Fruit fly (Drosophila melanogaster) whole organism, wandering third instar larva: ENCODE measurements around the gene ben.

Source experiments
- Hnf4 ChIP-seq: fragments of 200-800 bp; sonication (Bioruptor generic); optimal IDR thresholded peaks from 2 replicates; lab custom pipeline; 2016; ENCODE audit warnings: missing biosample characterization, mild to moderate bottlenecking, missing genetic modification characterization
- Hr78 ChIP-seq: fragments of >200 bp; optimal IDR thresholded peaks from 2 replicates; lab custom pipeline; 2017; ENCODE audit warnings: missing biosample characterization, missing genetic modification characterization
- Jra ChIP-seq: sonication (Bioruptor generic); optimal IDR thresholded peaks from 2 replicates; lab custom pipeline; 2016; ENCODE audit warnings: missing biosample characterization, missing genetic modification characterization
- Mio ChIP-seq: sonication (Bioruptor generic); optimal IDR thresholded peaks from 2 replicates; lab custom pipeline; 2016; ENCODE audit warnings: missing biosample characterization, missing genetic modification characterization
- dl ChIP-seq, 2 experiments: fragments of 175-275, 200-275 bp in 1 of 2; fragments of 200-275 bp in 1 of 2; sonication (Bioruptor generic); optimal IDR thresholded peaks; lab custom pipeline; 2018; ENCODE audit warnings: mild to moderate bottlenecking in 2 of 2, missing biosample characterization in 2 of 2, missing genetic modification characterization in 2 of 2, moderate library complexity in 2 of 2; ENCODE audit not compliant: partially characterized antibody in 2 of 2, insufficient read depth in 1 of 2
- ey ChIP-seq: fragments of 200-800 bp; sonication (Bioruptor generic); optimal IDR thresholded peaks from 2 replicates; lab custom pipeline; 2016; ENCODE audit warnings: missing biosample characterization, missing genetic modification characterization
- h ChIP-seq: fragments of 200-800 bp; sonication (Bioruptor generic); optimal IDR thresholded peaks from 3 replicates; lab custom pipeline; 2016; ENCODE audit warnings: missing biosample characterization, mild to moderate bottlenecking, missing genetic modification characterization
- pan ChIP-seq: fragments of >200 bp; optimal IDR thresholded peaks from 2 replicates; lab custom pipeline; 2017
- psq ChIP-seq: fragments of 200-800 bp; sonication (Bioruptor generic); optimal IDR thresholded peaks from 3 replicates; lab custom pipeline; 2017; ENCODE audit warnings: missing biosample characterization, mild to moderate bottlenecking, missing genetic modification characterization, moderate library complexity
- usp ChIP-seq: fragments of >200 bp; optimal IDR thresholded peaks from 2 replicates; lab custom pipeline; 2017; ENCODE audit warnings: missing biosample characterization, missing genetic modification characterization

- no peak for TF ChIP-seq Hr78 (GFP tag; lab: Kevin White, UChicago)
- TF ChIP-seq psq (GFP tag; lab: Kevin White, UChicago), result no peak
- no peak for TF ChIP-seq h
- no peak for TF ChIP-seq Hnf4 (GFP tag; lab: Kevin White, UChicago)
- no peak for TF ChIP-seq usp (GFP tag; lab: Kevin White, UChicago)
- no peak for TF ChIP-seq dl (GFP tag; optimal IDR thresholded peaks at IDR 0.05; lab: Kevin White, UChicago; ENCODE audit: insufficient read depth in 1 of 2, partially characterized antibody in 2 of 2)
- TF ChIP-seq ey (GFP tag; lab: Kevin White, UChicago), result no peak
- TF ChIP-seq pan (lab: Kevin White, UChicago), result no peak
- no peak for TF ChIP-seq Jra
- TF ChIP-seq Mio (GFP tag; lab: Kevin White, UChicago), result no peak
Measured at dm6 chrX:14014177-14014576, 18.0 kb downstream of the ben start.
